Worm (Caenorhabditis elegans): ENCODE results near the gene str-67.

ce11 chrV:1061295-1061694 is 3.1 kb downstream of the str-67 start, which contains the start of gene rnst-2:
- TF ChIP-seq W03F9.2 (tag; optimal IDR thresholded peaks at IDR 0.05) (no peak), him-1 (tag; optimal IDR thresholded peaks at IDR 0.05) (no peak)

All from whole organism, L4/young adult.